Worm (Caenorhabditis elegans) whole organism, L2 larva: ENCODE data around the gene F40A3.1.

Experiments
- ceh-16 ChIP-seq: fragments of 150-350 bp; optimal IDR thresholded peaks from 2 replicates; lab custom pipeline; 2014; ENCODE audit warnings: missing biosample characterization, missing genetic modification characterization
- ztf-4 ChIP-seq: fragments of 150-350 bp; optimal IDR thresholded peaks from 2 replicates; lab custom pipeline; 2014; ENCODE audit warnings: missing biosample characterization, missing genetic modification characterization

- TF ChIP-seq ceh-16 (tag; lab: Kevin White, UChicago) (no peak), ztf-4 (tag; lab: Kevin White, UChicago) (no peak)
These were observed 29.5 kb upstream of the F40A3.1 start, which contains the start of gene C37C3.17 for ce11 chrV:7861792-7862191.
